Worm (Caenorhabditis elegans) whole organism, young adult: ENCODE measurements around the gene lmp-1.

Source experiments
- B0336.3 ChIP-seq: fragments of 200-800 bp; sonication (Bioruptor generic); IDR thresholded peaks from 2 replicates; pipeline ENCODE4 v1.3.6; 2022; ENCODE audit warnings: missing genetic modification characterization, missing compliant biosample characterization
- D2030.7 ChIP-seq: fragments of 200-800 bp; sonication (Bioruptor generic); IDR thresholded peaks from 2 replicates; pipeline ENCODE4 v1.3.6; 2022; ENCODE audit warnings: missing genetic modification reagents, missing genetic modification characterization, missing compliant biosample characterization
- F57A8.1 ChIP-seq: fragments of 200-800 bp; sonication (Bioruptor generic); optimal IDR thresholded peaks from 2 replicates; lab custom pipeline; 2018; ENCODE audit warnings: mild to moderate bottlenecking, missing genetic modification characterization, moderate library complexity, missing compliant biosample characterization
- T07F8.4 ChIP-seq: sonication (generic microtip); optimal IDR thresholded peaks from 2 replicates; lab custom pipeline; 2016; ENCODE audit warnings: mild to moderate bottlenecking, missing genetic modification characterization, moderate library complexity, missing compliant biosample characterization
- Y53F4B.3 ChIP-seq: fragments of 200-800 bp; sonication (Bioruptor generic); IDR thresholded peaks from 2 replicates; pipeline ENCODE4 v1.3.6; 2022; ENCODE audit warnings: missing genetic modification reagents, missing genetic modification characterization, missing compliant biosample characterization
- Y53G8AR.9 ChIP-seq: fragments of 200-800 bp; sonication (Bioruptor generic); conservative IDR thresholded peaks from 2 replicates; pipeline ENCODE4 v1.3.6; 2022; ENCODE audit warnings: missing genetic modification reagents, missing genetic modification characterization, missing compliant biosample characterization
- akir-1 ChIP-seq: fragments of 200-800 bp; sonication (Bioruptor generic); optimal IDR thresholded peaks from 2 replicates; lab custom pipeline; 2018; ENCODE audit warnings: mild to moderate bottlenecking, missing genetic modification characterization, moderate library complexity, missing compliant biosample characterization
- ama-1 ChIP-seq, 3 experiments: fragments of 150-350 bp in 1 of 3; sonication (generic microtip) in 2 of 3; optimal IDR thresholded peaks; 2 replicates each; lab custom pipeline; 2014 to 2018; ENCODE audit warnings: missing biosample characterization in 2 of 3, missing genetic modification characterization in 2 of 3, missing genetic modification reagents in 2 of 3
- ccch-3 ChIP-seq: fragments of 200-800 bp; sonication (Bioruptor generic); optimal IDR thresholded peaks from 2 replicates; lab custom pipeline; 2018; ENCODE audit warnings: mild to moderate bottlenecking, missing genetic modification characterization, missing compliant biosample characterization
- cebp-2 ChIP-seq: fragments of 200-800 bp; sonication (Bioruptor generic); IDR thresholded peaks from 2 replicates; pipeline ENCODE4 v1.3.6; 2022; ENCODE audit warnings: missing genetic modification characterization, missing compliant biosample characterization
- chd-7 ChIP-seq: sonication (generic microtip); optimal IDR thresholded peaks from 2 replicates; lab custom pipeline; 2016; ENCODE audit warnings: mild to moderate bottlenecking, missing genetic modification characterization, moderate library complexity, missing compliant biosample characterization
- dpff-1 ChIP-seq: sonication (generic microtip); optimal IDR thresholded peaks from 2 replicates; lab custom pipeline; 2017; ENCODE audit warnings: mild to moderate bottlenecking, missing genetic modification characterization, missing compliant biosample characterization
- dpl-1 ChIP-seq: fragments of 150-350 bp; optimal IDR thresholded peaks from 2 replicates; lab custom pipeline; 2014; ENCODE audit warnings: missing biosample characterization, missing genetic modification reagents, missing genetic modification characterization
- egl-44 ChIP-seq: fragments of 200-800 bp; sonication (Bioruptor generic); IDR thresholded peaks from 2 replicates; pipeline ENCODE4 v1.3.6; 2022; ENCODE audit warnings: missing genetic modification reagents, missing genetic modification characterization, missing compliant biosample characterization
- egrh-3 ChIP-seq: fragments of 200-800 bp; sonication (Bioruptor generic); IDR thresholded peaks from 2 replicates; pipeline ENCODE4 v1.3.6; 2022; ENCODE audit warnings: missing genetic modification reagents, missing genetic modification characterization, missing compliant biosample characterization
- ekl-4 ChIP-seq: fragments of 200-800 bp; sonication (Bioruptor generic); IDR thresholded peaks from 2 replicates; pipeline ENCODE4 v1.3.6; 2022; ENCODE audit warnings: missing genetic modification reagents, missing genetic modification characterization, missing compliant biosample characterization
- fkh-3 ChIP-seq: sonication (generic microtip); optimal IDR thresholded peaks from 2 replicates; lab custom pipeline; 2016; ENCODE audit warnings: mild to moderate bottlenecking, missing genetic modification characterization, missing compliant biosample characterization
- him-1 ChIP-seq: sonication (generic microtip); optimal IDR thresholded peaks from 2 replicates; lab custom pipeline; 2016; ENCODE audit warnings: missing genotype, missing genetic modification reagents, missing genetic modification characterization, missing compliant biosample characterization
- hmg-20 ChIP-seq: fragments of 200-800 bp; sonication (Bioruptor generic); IDR thresholded peaks from 2 replicates; pipeline ENCODE4 v1.3.6; 2022; ENCODE audit warnings: missing genetic modification reagents, missing genetic modification characterization, missing compliant biosample characterization
- lin-40 ChIP-seq: sonication (generic microtip); optimal IDR thresholded peaks from 2 replicates; lab custom pipeline; 2016; ENCODE audit warnings: missing genetic modification characterization, mild to moderate bottlenecking, missing compliant biosample characterization, missing genotype, missing genetic modification reagents
- lsl-1 ChIP-seq: fragments of 200-800 bp; sonication (Bioruptor generic); optimal IDR thresholded peaks from 2 replicates; lab custom pipeline; 2018; ENCODE audit warnings: mild to moderate bottlenecking, missing genetic modification characterization, moderate library complexity, missing compliant biosample characterization
- lsy-27 ChIP-seq: sonication (generic microtip); optimal IDR thresholded peaks from 2 replicates; lab custom pipeline; 2017; ENCODE audit warnings: missing genetic modification characterization, mild to moderate bottlenecking, missing compliant biosample characterization, antibody characterized with exemption, missing genotype, borderline replicate concordance; ENCODE audit not compliant: insufficient read depth
- madf-10 ChIP-seq: sonication (generic microtip); optimal IDR thresholded peaks from 2 replicates; lab custom pipeline; 2016; ENCODE audit warnings: mild to moderate bottlenecking, missing genetic modification characterization, missing compliant biosample characterization
- madf-3 ChIP-seq: fragments of 200-800 bp; sonication (Bioruptor generic); IDR thresholded peaks from 2 replicates; pipeline ENCODE4 v1.3.6; 2022; ENCODE audit warnings: missing genetic modification reagents, missing genetic modification characterization, missing compliant biosample characterization
- madf-6 ChIP-seq: fragments of 200-800 bp; sonication (Bioruptor generic); IDR thresholded peaks from 2 replicates; pipeline ENCODE4 v1.3.6; 2022; ENCODE audit warnings: missing genetic modification reagents, missing genetic modification characterization, missing compliant biosample characterization
- mcd-1 ChIP-seq: fragments of 200-800 bp; sonication (Bioruptor generic); IDR thresholded peaks from 2 replicates; pipeline ENCODE4 v1.3.6; 2022; ENCODE audit warnings: missing genetic modification reagents, missing genetic modification characterization, missing compliant biosample characterization
- nhr-80 ChIP-seq: sonication (generic microtip); optimal IDR thresholded peaks from 2 replicates; lab custom pipeline; 2016; ENCODE audit warnings: missing genetic modification characterization, missing compliant biosample characterization
- rcor-1 ChIP-seq: fragments of 200-800 bp; sonication (Bioruptor generic); IDR thresholded peaks from 2 replicates; pipeline ENCODE4 v1.3.6; 2022; ENCODE audit warnings: missing genetic modification reagents, missing genetic modification characterization, missing compliant biosample characterization
- rpc-1 ChIP-seq, 2 experiments: fragments of 150-350 bp in 1 of 2; sonication (generic microtip) in 1 of 2; optimal IDR thresholded peaks; 2 replicates each; lab custom pipeline; 2014 to 2018; ENCODE audit warnings: missing biosample characterization in 1 of 2, missing genetic modification characterization in 1 of 2, missing genetic modification reagents in 1 of 2, missing genotype in 1 of 2
- sdz-38 ChIP-seq: sonication (generic microtip); optimal IDR thresholded peaks from 2 replicates; lab custom pipeline; 2016; ENCODE audit warnings: missing genotype, missing genetic modification characterization, missing compliant biosample characterization
- snpc-1.1 ChIP-seq: sonication (generic microtip); optimal IDR thresholded peaks from 2 replicates; lab custom pipeline; 2017; ENCODE audit warnings: missing genetic modification characterization, mild to moderate bottlenecking, missing compliant biosample characterization, antibody characterized with exemption, moderate library complexity, missing genotype, missing genetic modification reagents; ENCODE audit not compliant: insufficient read depth
- snpc-3.4 ChIP-seq: sonication (generic microtip); optimal IDR thresholded peaks from 2 replicates; lab custom pipeline; 2017; ENCODE audit warnings: missing genetic modification characterization, mild to moderate bottlenecking, missing compliant biosample characterization, antibody characterized with exemption, moderate library complexity, missing genotype, missing genetic modification reagents
- somi-1 ChIP-seq: fragments of 200-800 bp; sonication (Bioruptor generic); optimal IDR thresholded peaks from 2 replicates; lab custom pipeline; 2018; ENCODE audit warnings: mild to moderate bottlenecking, missing genetic modification characterization, missing compliant biosample characterization
- sptf-2 ChIP-seq: fragments of 200-800 bp; sonication (Bioruptor generic); optimal IDR thresholded peaks from 2 replicates; lab custom pipeline; 2018; ENCODE audit warnings: mild to moderate bottlenecking, missing genetic modification characterization, missing compliant biosample characterization
- unc-62 ChIP-seq: fragments of 150-350 bp; optimal IDR thresholded peaks from 2 replicates; lab custom pipeline; 2014; ENCODE audit warnings: missing biosample characterization, missing genetic modification reagents, missing genetic modification characterization
- zfh-2 ChIP-seq: fragments of 200-800 bp; sonication (Bioruptor generic); conservative IDR thresholded peaks from 2 replicates; pipeline ENCODE4 v1.3.6; 2022; ENCODE audit warnings: missing genetic modification reagents, missing genetic modification characterization, missing compliant biosample characterization
- ztf-26 ChIP-seq: sonication (generic microtip); optimal IDR thresholded peaks from 2 replicates; lab custom pipeline; 2017; ENCODE audit warnings: missing genetic modification characterization, missing compliant biosample characterization
- ztf-3 ChIP-seq: fragments of 200-800 bp; sonication (Bioruptor generic); optimal IDR thresholded peaks from 2 replicates; lab custom pipeline; 2018; ENCODE audit warnings: mild to moderate bottlenecking, missing genetic modification characterization, missing compliant biosample characterization
- ztf-6 ChIP-seq: fragments of 200-800 bp; sonication (Bioruptor generic); IDR thresholded peaks from 2 replicates; pipeline ENCODE4 v1.3.6; 2022; ENCODE audit warnings: missing genetic modification reagents, missing genetic modification characterization, missing compliant biosample characterization

lmp-1 gene

ce11 chrX:6360658-6361057, 16.8 kb downstream of the lmp-1 start, which contains the start of gene C03B1.14:
TSS of gene C03B1.14 (minus strand) at chrX:6360758.
- TF ChIP-seq F57A8.1 (GFP tag; lab: Kevin White, UChicago) (no peak), ztf-3 (GFP tag; lab: Kevin White, UChicago) (no peak), ekl-4 (GFP tag; lab: Robert Waterston, UW) (no peak), hmg-20 (GFP tag; lab: Robert Waterston, UW) (no peak), fkh-3 (tag; lab: Kevin White, UChicago) (no peak), sptf-2 (GFP tag; lab: Kevin White, UChicago) (no peak), lin-40 (tag; lab: Kevin White, UChicago) (no peak), mcd-1 (GFP tag; lab: Robert Waterston, UW) (no peak)
- TF ChIP-seq, all 124 proteins: peak for 0

- TF ChIP-seq F57A8.1 (GFP tag; lab: Kevin White, UChicago) (no peak), egl-44 (no peak), nhr-80 (tag; lab: Kevin White, UChicago) (no peak), akir-1 (GFP tag; lab: Kevin White, UChicago) (no peak), sdz-38 (tag; lab: Kevin White, UChicago) (no peak), T07F8.4 (no peak), ztf-6 (no peak), chd-7 (tag; lab: Kevin White, UChicago) (no peak), ekl-4 (GFP tag; lab: Robert Waterston, UW) (no peak), zfh-2 (GFP tag; lab: Robert Waterston, UW) (no peak), madf-3 (GFP tag; lab: Robert Waterston, UW) (no peak), D2030.7 (no peak), egrh-3 (GFP tag; lab: Robert Waterston, UW) (no peak), lsl-1 (no peak), ccch-3 (GFP tag; lab: Kevin White, UChicago) (no peak), ztf-26 (tag; lab: Kevin White, UChicago) (no peak), rcor-1 (GFP tag; lab: Robert Waterston, UW) (no peak), Y53G8AR.9 (GFP tag; lab: Robert Waterston, UW) (no peak)
- TF ChIP-seq, all 124 proteins: peak for 0
These were observed 17.4 kb downstream of the lmp-1 start for ce11 chrX:6360077-6360476.

- no peak for TF ChIP-seq D2030.7
- no peak for TF ChIP-seq ama-1 (optimal IDR thresholded peaks at IDR 0.05; lab: Kevin White, UChicago)
- TF ChIP-seq ama-1 (GFP tag; optimal IDR thresholded peaks at IDR 0.05; lab: Kevin White, UChicago), result no peak
- no peak for TF ChIP-seq B0336.3 (GFP tag; lab: Robert Waterston, UW)
- TF ChIP-seq lsy-27, result no peak
- no peak for TF ChIP-seq him-1 (tag; lab: Kevin White, UChicago)
- no peak for TF ChIP-seq somi-1 (GFP tag; lab: Kevin White, UChicago)
- TF ChIP-seq, all 124 proteins: peak for 0
These were observed 19.7 kb downstream of the lmp-1 start, which contains the start of gene C03B1.10 for ce11 chrX:6357772-6358171. TSS of gene C03B1.10 (minus strand) at chrX:6357872.

- no peak for TF ChIP-seq ztf-3 (GFP tag; lab: Kevin White, UChicago)
- no peak for TF ChIP-seq ztf-26 (tag; lab: Kevin White, UChicago)
- TF ChIP-seq fkh-3 (tag; lab: Kevin White, UChicago), result no peak
- TF ChIP-seq snpc-1.1 (tag; lab: Kevin White, UChicago), result no peak
- TF ChIP-seq dpl-1, result no peak
- no peak for TF ChIP-seq unc-62
- no peak for TF ChIP-seq madf-6
- TF ChIP-seq cebp-2, result no peak
- TF ChIP-seq snpc-3.4 (tag; lab: Kevin White, UChicago), result no peak
- no peak for TF ChIP-seq zfh-2 (GFP tag; lab: Robert Waterston, UW)
- no peak for TF ChIP-seq Y53F4B.3 (GFP tag; lab: Robert Waterston, UW)
- TF ChIP-seq madf-10 (tag; lab: Kevin White, UChicago), result no peak
- TF ChIP-seq rpc-1 (optimal IDR thresholded peaks at IDR 0.05; lab: Kevin White, UChicago), result no peak
- TF ChIP-seq rpc-1 (tag; optimal IDR thresholded peaks at IDR 0.05; lab: Kevin White, UChicago), result no peak
- TF ChIP-seq dpff-1 (tag; lab: Kevin White, UChicago), result no peak
These were observed 22.4 kb downstream of the lmp-1 start, which contains the start of gene C03B1.5 for ce11 chrX:6355030-6355635. TSS of gene C03B1.5 (plus strand) at chrX:6355585.
